Fruit fly (Drosophila melanogaster): ENCODE data around the gene CG42594.

The CG42594 gene

DNA sequence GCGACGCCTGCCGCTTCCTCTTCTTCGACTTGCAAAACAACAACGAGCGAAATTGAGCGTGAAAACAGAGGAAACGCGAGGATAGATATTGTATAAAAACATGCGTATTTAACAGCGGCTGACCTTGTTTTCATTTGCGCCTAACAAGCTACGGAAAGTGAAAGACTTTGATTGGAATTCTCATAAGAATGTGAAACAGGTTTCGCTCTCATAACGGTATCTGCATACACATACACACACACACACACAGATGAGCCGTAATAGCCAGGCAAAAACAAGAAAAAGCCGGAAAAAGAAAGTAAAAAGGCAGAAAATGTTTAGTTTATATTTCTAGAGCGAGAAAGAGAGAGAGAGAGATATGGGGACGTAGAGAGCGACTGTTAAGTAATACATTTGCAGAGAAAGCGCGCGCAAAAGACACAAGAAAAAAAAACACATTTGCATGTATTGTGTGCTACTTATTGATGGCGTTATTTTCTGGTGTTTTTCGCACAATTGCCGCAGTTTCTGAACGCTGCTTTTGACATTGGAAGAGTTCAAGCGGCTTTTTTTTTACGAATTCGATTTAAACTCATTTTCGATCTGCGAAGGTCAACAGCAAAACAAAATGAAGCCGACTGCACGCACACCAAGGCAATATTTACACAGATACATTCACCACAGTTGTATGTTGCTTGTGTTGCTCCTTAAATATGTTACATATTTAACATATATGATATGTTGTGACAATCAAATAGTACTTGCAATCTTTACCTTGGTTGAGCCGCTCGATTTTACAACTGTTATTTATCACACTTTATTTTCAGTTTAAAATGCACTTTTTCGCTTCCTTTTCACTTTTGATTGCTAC, 96.8 kb downstream of the CG42594 start:
- TF ChIP-seq bab1 (GFP tag; optimal IDR thresholded peaks at IDR 0.05) (peak; percentile 18), CG11617 (GFP tag; optimal IDR thresholded peaks at IDR 0.05) (no peak), Mnt (GFP tag; optimal IDR thresholded peaks at IDR 0.05) (peak; percentile 18), CG7101 (tag; optimal IDR thresholded peaks at IDR 0.05) (peak; percentile 13), kay (GFP tag; ENCODE audit: borderline replicate concordance) (no peak), CG1620 (GFP tag; optimal IDR thresholded peaks at IDR 0.05) (peak; percentile 3), tj (GFP tag; optimal IDR thresholded peaks at IDR 0.05) (peak; percentile 40), toe (GFP tag; optimal IDR thresholded peaks at IDR 0.05) (no peak), CG14711 (tag; optimal IDR thresholded peaks at IDR 0.05) (no peak), ovo (GFP tag; optimal IDR thresholded peaks at IDR 0.05) (peak; percentile 78), CG12768 (GFP tag; optimal IDR thresholded peaks at IDR 0.05) (no peak)

DNA sequence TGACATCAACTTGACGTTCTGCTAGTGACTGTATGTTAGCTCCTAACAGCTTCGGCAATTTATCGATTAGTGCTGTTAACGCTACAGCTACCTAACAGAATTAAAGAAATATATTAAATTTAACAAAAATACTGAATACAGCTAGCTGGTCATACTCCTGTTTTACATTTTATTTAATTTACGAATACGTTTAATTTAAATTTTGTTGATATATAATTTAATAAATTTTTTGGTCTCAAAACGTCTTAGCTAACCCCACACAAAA, 97.4 kb downstream of the CG42594 start, which contains the start of gene CG44774:
Gene CG44774 (minus strand): TSS at position 34 of the 265 bp plus-strand sequence.
- TF ChIP-seq kay (GFP tag; ENCODE audit: borderline replicate concordance) (peak; percentile 43), bab1 (GFP tag; optimal IDR thresholded peaks at IDR 0.05) (no peak), toe (GFP tag; optimal IDR thresholded peaks at IDR 0.05) (no peak)

DNA sequence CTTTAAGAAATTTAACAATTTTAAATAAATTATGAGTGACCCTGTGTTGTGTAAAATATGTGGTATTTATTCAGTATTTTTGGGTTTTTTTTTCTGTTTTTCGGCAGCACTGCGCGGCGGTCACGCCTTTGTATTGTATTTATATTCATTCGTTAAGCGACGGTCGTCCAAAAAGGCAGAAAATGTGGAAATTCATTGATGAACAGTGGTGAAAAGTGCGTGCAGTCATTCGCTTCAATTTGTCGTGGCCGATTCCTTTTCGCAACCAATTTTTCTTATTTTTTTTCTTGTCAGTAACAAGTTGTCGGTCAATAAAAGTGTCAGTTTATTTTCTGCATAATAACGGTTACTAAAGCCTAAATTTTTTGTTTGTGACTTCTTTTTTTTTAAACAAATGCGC, 98.4 kb downstream of the CG42594 start, which contains the start of gene Ptp4E:
Gene Ptp4E (plus strand): TSS at position 143 of the 400 bp plus-strand sequence.
- no peak for TF ChIP-seq CG33017 (tag; optimal IDR thresholded peaks at IDR 0.05)
- peak; percentile 63 for TF ChIP-seq tj (GFP tag; optimal IDR thresholded peaks at IDR 0.05)
- TF ChIP-seq Crg-1 (GFP tag; optimal IDR thresholded peaks at IDR 0.05) = no peak
- TF ChIP-seq bab1 (GFP tag; optimal IDR thresholded peaks at IDR 0.05) = peak; percentile 57
- peak; percentile 24 for TF ChIP-seq CG7101 (tag; optimal IDR thresholded peaks at IDR 0.05)
- TF ChIP-seq Mnt (GFP tag; optimal IDR thresholded peaks at IDR 0.05) = peak; percentile 38

DNA sequence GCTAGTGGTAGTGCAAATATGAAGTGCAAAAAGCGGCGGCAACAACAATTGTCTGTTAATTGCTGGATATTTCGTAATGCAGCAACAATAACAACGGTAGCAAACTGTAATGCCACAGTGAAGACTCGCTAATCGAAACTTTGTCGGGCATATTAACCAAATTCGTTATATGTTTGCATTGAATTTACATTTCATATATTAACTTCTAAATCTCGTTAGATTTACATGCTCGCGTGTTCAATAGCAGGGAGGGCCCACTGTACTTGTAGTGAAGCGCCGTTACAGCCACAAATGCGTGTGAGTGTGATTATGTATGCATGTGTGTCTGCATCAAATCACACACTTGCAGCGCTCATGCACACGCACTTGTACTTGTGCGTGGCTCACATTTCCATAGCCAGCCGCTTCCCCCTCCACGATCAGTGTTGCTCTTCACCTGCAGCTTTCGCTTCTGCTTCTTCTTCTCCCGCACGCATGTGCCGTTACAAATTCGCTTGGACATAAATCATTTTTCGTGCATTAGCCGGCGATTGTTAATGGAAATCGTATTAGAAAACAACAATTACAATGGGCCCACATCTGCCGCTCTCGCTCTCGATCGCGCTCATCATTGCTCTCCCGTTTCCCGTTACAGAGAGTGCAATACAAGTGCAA, 99.3 kb downstream of the CG42594 start:
- TF ChIP-seq CG33017 (tag; optimal IDR thresholded peaks at IDR 0.05) (peak; percentile 88), CG14711 (tag; optimal IDR thresholded peaks at IDR 0.05) (peak; percentile 89), Hr96 (GFP tag; optimal IDR thresholded peaks at IDR 0.05) (peak; percentile 96), pad (GFP tag; optimal IDR thresholded peaks at IDR 0.05) (peak; percentile 92), CG1620 (GFP tag; optimal IDR thresholded peaks at IDR 0.05) (peak; percentile 96), CG7045 (GFP tag; optimal IDR thresholded peaks at IDR 0.05) (peak; percentile 88), CG5204 (GFP tag; optimal IDR thresholded peaks at IDR 0.05) (peak; percentile 89), cic (GFP tag; optimal IDR thresholded peaks at IDR 0.05) (peak; percentile 67), cnc (optimal IDR thresholded peaks at IDR 0.05) (no peak), CG12768 (GFP tag; optimal IDR thresholded peaks at IDR 0.05) (peak; percentile 90), Crg-1 (GFP tag; optimal IDR thresholded peaks at IDR 0.05) (peak; percentile 88), bab1 (GFP tag; optimal IDR thresholded peaks at IDR 0.05) (peak; percentile 97), tj (GFP tag; optimal IDR thresholded peaks at IDR 0.05) (peak; percentile 80), CG7101 (tag; optimal IDR thresholded peaks at IDR 0.05) (peak; percentile 95), Mnt (GFP tag; optimal IDR thresholded peaks at IDR 0.05) (peak; percentile 85), toe (GFP tag; optimal IDR thresholded peaks at IDR 0.05) (peak; percentile 90), CG11617 (GFP tag; optimal IDR thresholded peaks at IDR 0.05) (peak; percentile 81), kay (GFP tag; ENCODE audit: borderline replicate concordance) (peak; percentile 56), Clk (GFP tag; optimal IDR thresholded peaks at IDR 0.05) (peak; percentile 79), ovo (GFP tag; optimal IDR thresholded peaks at IDR 0.05) (peak; percentile 92)

DNA sequence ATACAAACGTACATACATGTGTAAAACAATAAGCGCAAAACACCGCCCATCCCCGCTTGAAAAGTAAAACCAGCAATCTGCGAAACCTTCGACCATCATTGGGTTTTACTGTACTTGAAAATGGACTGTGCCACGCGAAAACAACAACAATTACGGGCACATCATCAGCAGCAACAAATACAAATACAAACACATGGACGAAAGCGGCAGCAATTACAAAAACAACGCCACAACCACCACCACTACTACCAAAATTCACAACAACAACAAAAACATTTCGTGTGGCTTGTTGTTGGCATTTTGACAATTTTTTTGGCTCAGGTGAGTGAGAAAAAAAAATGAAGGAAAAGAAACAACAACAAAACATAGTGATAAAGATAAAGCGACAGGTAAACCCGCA, 99.9 kb downstream of the CG42594 start:
- TF ChIP-seq CG14711 (tag; optimal IDR thresholded peaks at IDR 0.05) = no peak
- no peak for TF ChIP-seq CG1620 (GFP tag; optimal IDR thresholded peaks at IDR 0.05)
- no peak for TF ChIP-seq cnc (optimal IDR thresholded peaks at IDR 0.05)
- TF ChIP-seq kay (GFP tag; ENCODE audit: borderline replicate concordance) = no peak
- no peak for TF ChIP-seq Mnt (GFP tag; optimal IDR thresholded peaks at IDR 0.05)
- TF ChIP-seq CG12768 (GFP tag; optimal IDR thresholded peaks at IDR 0.05) = no peak
- TF ChIP-seq CG5204 (GFP tag; optimal IDR thresholded peaks at IDR 0.05) = no peak
- no peak for TF ChIP-seq CG33017 (tag; optimal IDR thresholded peaks at IDR 0.05)
- TF ChIP-seq cic (GFP tag; optimal IDR thresholded peaks at IDR 0.05) = no peak
- TF ChIP-seq toe (GFP tag; optimal IDR thresholded peaks at IDR 0.05) = no peak
- no peak for TF ChIP-seq Clk (GFP tag; optimal IDR thresholded peaks at IDR 0.05)
- no peak for TF ChIP-seq CG7101 (tag; optimal IDR thresholded peaks at IDR 0.05)

DNA sequence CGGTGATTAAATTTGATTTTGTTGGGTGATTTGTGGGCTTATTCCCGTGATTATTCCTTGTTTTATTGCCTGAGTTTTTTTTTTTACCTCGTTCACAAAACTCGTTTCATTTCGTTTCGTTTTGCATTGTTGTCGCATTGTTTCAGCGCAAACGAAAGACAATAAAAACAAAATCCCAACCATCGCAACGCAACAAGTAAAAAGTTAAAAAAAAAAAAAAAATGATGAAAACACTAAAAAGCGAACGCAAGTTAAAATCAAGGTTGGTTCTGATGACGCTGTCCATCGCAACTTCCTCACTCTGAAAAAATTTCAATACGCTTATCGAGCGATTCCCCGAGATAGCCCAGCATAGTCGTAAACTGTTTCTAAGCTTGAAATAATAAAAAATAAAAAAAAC, 100.9 kb downstream of the CG42594 start:
- peak; percentile 82 for TF ChIP-seq tj (GFP tag; optimal IDR thresholded peaks at IDR 0.05)
- no peak for TF ChIP-seq CG12768 (GFP tag; optimal IDR thresholded peaks at IDR 0.05)

DNA sequence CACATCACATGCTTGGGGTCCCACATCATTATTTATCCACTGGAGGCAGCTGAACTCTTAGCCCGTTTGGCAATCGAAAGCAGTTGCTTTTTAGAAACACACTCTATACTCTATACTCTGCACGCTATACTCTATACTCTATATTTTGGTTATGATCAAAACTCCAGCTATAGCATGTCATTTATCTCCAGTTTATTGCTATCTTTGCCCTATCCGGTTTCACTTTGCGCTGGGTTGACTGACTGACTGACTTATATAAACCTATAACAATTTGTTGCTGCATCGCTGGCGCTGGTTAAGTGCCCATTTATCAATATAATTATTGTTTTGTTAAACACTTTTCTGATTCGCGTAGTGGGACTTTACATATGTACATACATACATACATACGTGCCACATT, 102.9 kb downstream of the CG42594 start:
- TF ChIP-seq cnc (optimal IDR thresholded peaks at IDR 0.05) = no peak
- no peak for TF ChIP-seq toe (GFP tag; optimal IDR thresholded peaks at IDR 0.05)
- TF ChIP-seq CG7101 (tag; optimal IDR thresholded peaks at IDR 0.05) = no peak
- TF ChIP-seq kay (GFP tag; ENCODE audit: borderline replicate concordance) = peak; percentile 59
- no peak for TF ChIP-seq ovo (GFP tag; optimal IDR thresholded peaks at IDR 0.05)
- TF ChIP-seq Clk (GFP tag; optimal IDR thresholded peaks at IDR 0.05) = no peak
- TF ChIP-seq Hr96 (GFP tag; optimal IDR thresholded peaks at IDR 0.05) = no peak

Measured in whole organism, adult.